Fruit fly (Drosophila melanogaster) whole organism, embryonic: Measurements from ENCODE around the gene CG9839.

Experiments used
- Bgb ChIP-seq: fragments of 200-800 bp; sonication (Bioruptor generic); IDR thresholded peaks from 2 replicates; pipeline ENCODE4 v1.3.6; 2022; ENCODE audit warnings: missing biosample characterization, missing genetic modification characterization; ENCODE audit not compliant: partially characterized antibody
- BtbVII ChIP-seq: fragments of 200-800 bp; sonication (Bioruptor generic); optimal IDR thresholded peaks from 3 replicates; lab custom pipeline; 2017; ENCODE audit warnings: missing biosample characterization, mild to moderate bottlenecking, missing genetic modification characterization
- CG10565 ChIP-seq: fragments of 200-800 bp; sonication (Bioruptor generic); optimal IDR thresholded peaks from 3 replicates; lab custom pipeline; 2016; ENCODE audit warnings: missing biosample characterization, mild to moderate bottlenecking, missing genetic modification characterization
- CG11723 ChIP-seq: fragments of 200-800 bp; sonication (Bioruptor generic); optimal IDR thresholded peaks from 2 replicates; lab custom pipeline; 2017; ENCODE audit warnings: missing biosample characterization, mild to moderate bottlenecking, missing genetic modification characterization
- CG12104 ChIP-seq: fragments of 200-800 bp; sonication (Bioruptor generic); optimal IDR thresholded peaks from 3 replicates; lab custom pipeline; 2016; ENCODE audit warnings: missing biosample characterization, missing genetic modification characterization
- CG12155 ChIP-seq: fragments of 200-800 bp; sonication (Bioruptor generic); optimal IDR thresholded peaks from 3 replicates; lab custom pipeline; 2016; ENCODE audit warnings: missing biosample characterization, missing genetic modification characterization
- CG13287 ChIP-seq: fragments of 200-800 bp; sonication (Bioruptor generic); IDR thresholded peaks from 2 replicates; pipeline ENCODE4 v1.3.6; 2022; ENCODE audit warnings: missing biosample characterization, missing genetic modification characterization; ENCODE audit not compliant: partially characterized antibody
- CG13296 ChIP-seq: fragments of 200-800 bp; sonication (Bioruptor generic); optimal IDR thresholded peaks from 3 replicates; lab custom pipeline; 2018; ENCODE audit warnings: missing biosample characterization, mild to moderate bottlenecking, missing genetic modification characterization
- CG14965 ChIP-seq: fragments of 200-800 bp; sonication (Bioruptor generic); optimal IDR thresholded peaks from 2 replicates; lab custom pipeline; 2016; ENCODE audit warnings: missing biosample characterization, missing genetic modification characterization, borderline replicate concordance
- CG15073 ChIP-seq: fragments of 200-800 bp; sonication (Bioruptor generic); optimal IDR thresholded peaks from 2 replicates; lab custom pipeline; 2016; ENCODE audit warnings: missing biosample characterization, missing genetic modification characterization
- CG15601 ChIP-seq: fragments of 200-800 bp; sonication (Bioruptor generic); optimal IDR thresholded peaks from 3 replicates; lab custom pipeline; 2019; ENCODE audit warnings: missing biosample characterization, mild to moderate bottlenecking, missing genetic modification characterization, moderate library complexity
- CG15696 ChIP-seq: fragments of 200-800 bp; sonication (Bioruptor generic); optimal IDR thresholded peaks from 2 replicates; lab custom pipeline; 2019; ENCODE audit warnings: missing biosample characterization, mild to moderate bottlenecking, missing genetic modification characterization, moderate library complexity
- CG1603 ChIP-seq: fragments of 200-800 bp; sonication (Bioruptor generic); optimal IDR thresholded peaks from 2 replicates; lab custom pipeline; 2019; ENCODE audit warnings: missing biosample characterization, mild to moderate bottlenecking, missing genetic modification characterization, moderate library complexity
- CG17829 ChIP-seq: fragments of 200-800 bp; optimal IDR thresholded peaks from 2 replicates; lab custom pipeline; 2019; ENCODE audit warnings: missing biosample characterization, mild to moderate bottlenecking, missing genetic modification characterization, moderate library complexity
- CG1792 ChIP-seq: fragments of 200-800 bp; sonication (Bioruptor generic); optimal IDR thresholded peaks from 2 replicates; lab custom pipeline; 2016; ENCODE audit warnings: missing biosample characterization, missing genetic modification characterization
- CG1832 ChIP-seq: fragments of 200-800 bp; sonication (Bioruptor generic); optimal IDR thresholded peaks from 2 replicates; lab custom pipeline; 2017; ENCODE audit warnings: missing biosample characterization, mild to moderate bottlenecking, missing genetic modification characterization, inconsistent platforms
- CG2712 ChIP-seq: fragments of 200-800 bp; optimal IDR thresholded peaks from 3 replicates; lab custom pipeline; 2019; ENCODE audit warnings: missing biosample characterization, mild to moderate bottlenecking, missing genetic modification characterization, moderate library complexity
- CG31224 ChIP-seq: fragments of 200-800 bp; sonication (Bioruptor generic); IDR thresholded peaks from 2 replicates; pipeline ENCODE4 v1.3.6; 2022; ENCODE audit warnings: missing biosample characterization, missing genetic modification characterization
- CG31441 ChIP-seq: fragments of 200-800 bp; sonication (Bioruptor generic); IDR thresholded peaks from 2 replicates; pipeline ENCODE4 v1.3.6; 2022; ENCODE audit warnings: missing biosample characterization, missing genetic modification characterization
- CG3163 ChIP-seq: fragments of 200-800 bp; sonication (Bioruptor generic); optimal IDR thresholded peaks from 3 replicates; lab custom pipeline; 2016; ENCODE audit warnings: missing biosample characterization, missing genetic modification characterization
- CG32532 ChIP-seq: fragments of 200-800 bp; sonication (Bioruptor generic); IDR thresholded peaks from 2 replicates; pipeline ENCODE4 v1.3.6; 2022; ENCODE audit warnings: missing biosample characterization, missing genetic modification characterization
- CG33213 ChIP-seq: fragments of 200-800 bp; sonication (Bioruptor generic); optimal IDR thresholded peaks from 3 replicates; lab custom pipeline; 2016; ENCODE audit warnings: missing biosample characterization, missing genetic modification characterization
- CG4820 ChIP-seq: fragments of 200-800 bp; sonication (Bioruptor generic); optimal IDR thresholded peaks from 3 replicates; lab custom pipeline; 2016; ENCODE audit warnings: missing biosample characterization, missing genetic modification characterization
- CG5953 ChIP-seq: fragments of 200-800 bp; sonication (Bioruptor generic); IDR thresholded peaks from 2 replicates; pipeline ENCODE4 v1.3.6; 2022; ENCODE audit warnings: missing biosample characterization, missing genetic modification characterization
- CG7963 ChIP-seq: fragments of 200-800 bp; sonication (Bioruptor generic); IDR thresholded peaks from 3 replicates; pipeline ENCODE4 v1.3.6; 2022; ENCODE audit warnings: missing biosample characterization, missing genetic modification characterization; ENCODE audit not compliant: partially characterized antibody
- CG7987 ChIP-seq: fragments of 200-800 bp; sonication (Bioruptor generic); optimal IDR thresholded peaks from 2 replicates; lab custom pipeline; 2018; ENCODE audit warnings: missing biosample characterization, mild to moderate bottlenecking, missing genetic modification characterization, moderate library complexity
- CG8089 ChIP-seq: fragments of 200-800 bp; sonication (Bioruptor generic); optimal IDR thresholded peaks from 3 replicates; lab custom pipeline; 2016; ENCODE audit warnings: missing biosample characterization, missing genetic modification characterization
- CG8281 ChIP-seq: fragments of 200-800 bp; sonication (Bioruptor generic); optimal IDR thresholded peaks from 2 replicates; lab custom pipeline; 2018; ENCODE audit warnings: missing biosample characterization, mild to moderate bottlenecking, missing genetic modification characterization, moderate library complexity
- CG8765 ChIP-seq: fragments of 200-800 bp; sonication (Bioruptor generic); IDR thresholded peaks from 2 replicates; pipeline ENCODE4 v1.3.6; 2022; ENCODE audit warnings: missing biosample characterization, missing genetic modification characterization
- CG9932 ChIP-seq: fragments of 200-800 bp; sonication (Bioruptor generic); IDR thresholded peaks from 2 replicates; pipeline ENCODE4 v1.3.6; 2022; ENCODE audit warnings: missing biosample characterization, missing genetic modification characterization
- Dp ChIP-seq: fragments of 200-800 bp; sonication (Bioruptor generic); optimal IDR thresholded peaks from 2 replicates; lab custom pipeline; 2018; ENCODE audit warnings: missing biosample characterization, mild to moderate bottlenecking, missing genetic modification characterization, moderate library complexity
- Hmx ChIP-seq: fragments of 200-800 bp; sonication (Bioruptor generic); optimal IDR thresholded peaks from 2 replicates; lab custom pipeline; 2016; ENCODE audit warnings: missing biosample characterization, missing genetic modification characterization
- Hr78 ChIP-seq, 2 experiments: fragments of 200-800 bp in 1 of 2; fragments of >200 bp in 1 of 2; sonication (Bioruptor generic) in 1 of 2; optimal IDR thresholded peaks; 2 replicates each; lab custom pipeline; 2017 to 2019; ENCODE audit warnings: missing biosample characterization in 2 of 2, missing genetic modification characterization in 2 of 2, mild to moderate bottlenecking in 1 of 2, moderate library complexity in 1 of 2
- Max ChIP-seq: fragments of 200-800 bp; sonication (Bioruptor generic); optimal IDR thresholded peaks from 2 replicates; lab custom pipeline; 2016; ENCODE audit warnings: missing biosample characterization, mild to moderate bottlenecking, missing genetic modification characterization
- Meics ChIP-seq: fragments of 200-800 bp; sonication (Bioruptor generic); optimal IDR thresholded peaks from 2 replicates; lab custom pipeline; 2017; ENCODE audit warnings: missing biosample characterization, mild to moderate bottlenecking, missing genetic modification characterization
- Oli ChIP-seq: fragments of 200-800 bp; sonication (Bioruptor generic); optimal IDR thresholded peaks from 2 replicates; lab custom pipeline; 2018; ENCODE audit warnings: missing biosample characterization, mild to moderate bottlenecking, missing genetic modification characterization, moderate library complexity
- Rfx ChIP-seq: fragments of 200-800 bp; sonication (Bioruptor generic); IDR thresholded peaks from 2 replicates; pipeline ENCODE4 v1.3.6; 2022; ENCODE audit warnings: missing biosample characterization, missing genetic modification characterization
- Xbp1 ChIP-seq: fragments of 200-800 bp; sonication (Bioruptor generic); optimal IDR thresholded peaks from 3 replicates; lab custom pipeline; 2016; ENCODE audit warnings: missing biosample characterization, mild to moderate bottlenecking, missing genetic modification characterization
- cg ChIP-seq: fragments of 200-800 bp; sonication (Bioruptor generic); optimal IDR thresholded peaks from 3 replicates; lab custom pipeline; 2019; ENCODE audit warnings: missing biosample characterization, mild to moderate bottlenecking, missing genetic modification characterization, moderate library complexity
- esg ChIP-seq: fragments of 200-800 bp; sonication (Bioruptor generic); conservative IDR thresholded peaks from 2 replicates; pipeline ENCODE4 v1.3.6; 2022; ENCODE audit warnings: missing biosample characterization, missing genetic modification characterization
- gsb-n ChIP-seq: fragments of 200-800 bp; sonication (Bioruptor generic); optimal IDR thresholded peaks from 3 replicates; lab custom pipeline; 2018; ENCODE audit warnings: missing biosample characterization, mild to moderate bottlenecking, missing genetic modification characterization
- h ChIP-seq: fragments of >200 bp; optimal IDR thresholded peaks from 2 replicates; lab custom pipeline; 2017
- ham ChIP-seq: fragments of 200-800 bp; sonication (Bioruptor generic); IDR thresholded peaks from 2 replicates; pipeline ENCODE4 v1.3.6; 2022; ENCODE audit warnings: missing biosample characterization, missing genetic modification characterization
- pros ChIP-seq: fragments of 200-800 bp; sonication (Bioruptor generic); optimal IDR thresholded peaks from 3 replicates; lab custom pipeline; 2019; ENCODE audit warnings: missing biosample characterization, mild to moderate bottlenecking, missing genetic modification characterization, moderate library complexity
- ro ChIP-seq: fragments of 200-800 bp; sonication (Bioruptor generic); IDR thresholded peaks from 2 replicates; pipeline ENCODE4 v1.3.6; 2022; ENCODE audit warnings: missing biosample characterization, missing genetic modification characterization
- row ChIP-seq: fragments of 200-800 bp; sonication (Bioruptor generic); IDR thresholded peaks from 3 replicates; pipeline ENCODE4 v1.3.6; 2022; ENCODE audit warnings: missing biosample characterization, missing genetic modification characterization
- sisA ChIP-seq: fragments of 200-800 bp; sonication (Bioruptor generic); IDR thresholded peaks from 2 replicates; pipeline ENCODE4 v1.3.6; 2022; ENCODE audit warnings: missing biosample characterization, missing genetic modification characterization
- slp2 ChIP-seq: fragments of 200-800 bp; sonication (Bioruptor generic); optimal IDR thresholded peaks from 2 replicates; lab custom pipeline; 2016; ENCODE audit warnings: missing biosample characterization, missing genetic modification characterization
- sr ChIP-seq: fragments of 200-800 bp; sonication (Bioruptor generic); IDR thresholded peaks from 3 replicates; pipeline ENCODE4 v1.3.6; 2022; ENCODE audit warnings: missing biosample characterization, missing genetic modification characterization
- tna ChIP-seq: fragments of 200-800 bp; sonication (Bioruptor generic); IDR thresholded peaks from 2 replicates; pipeline ENCODE4 v1.3.6; 2022; ENCODE audit warnings: missing biosample characterization, missing genetic modification characterization; ENCODE audit not compliant: partially characterized antibody
- trh ChIP-seq: fragments of 200-800 bp; sonication (Bioruptor generic); optimal IDR thresholded peaks from 2 replicates; lab custom pipeline; 2016; ENCODE audit warnings: missing biosample characterization, missing genetic modification characterization
- wor ChIP-seq: fragments of 200-800 bp; sonication (Bioruptor generic); IDR thresholded peaks from 2 replicates; pipeline ENCODE4 v1.3.6; 2022; ENCODE audit warnings: missing biosample characterization, missing genetic modification characterization

The CG9839 gene

dm6 chr3R:8784788-8785187, 20.8 kb downstream of the CG9839 start (continued):
- TF ChIP-seq CG3163 (GFP tag; lab: Kevin White, UChicago) = no peak
- no peak for TF ChIP-seq CG11723
- no peak for TF ChIP-seq Hmx (GFP tag; lab: Kevin White, UChicago)
- TF ChIP-seq CG32532 = peak; percentile 80
- no peak for TF ChIP-seq CG8089 (GFP tag; lab: Kevin White, UChicago)
- peak; percentile 50 for TF ChIP-seq sisA (GFP tag; lab: Robert Waterston, UW)
- TF ChIP-seq esg (GFP tag; lab: Robert Waterston, UW) = peak; percentile 58
- no peak for TF ChIP-seq CG5953 (GFP tag; lab: Robert Waterston, UW)
- TF ChIP-seq pros (GFP tag; lab: Kevin White, UChicago) = no peak
- no peak for TF ChIP-seq CG8281 (tag; lab: Kevin White, UChicago)
- no peak for TF ChIP-seq Meics
- TF ChIP-seq h = no peak
- TF ChIP-seq CG15696 = no peak
- no peak for TF ChIP-seq CG31441 (GFP tag; lab: Robert Waterston, UW)
- no peak for TF ChIP-seq CG8765 (GFP tag; lab: Robert Waterston, UW)
- TF ChIP-seq CG13287 (GFP tag; lab: Robert Waterston, UW) = no peak
- no peak for TF ChIP-seq CG7963 (GFP tag; lab: Robert Waterston, UW)
- TF ChIP-seq CG7987 (GFP tag; lab: Kevin White, UChicago) = no peak
- no peak for TF ChIP-seq CG14965 (GFP tag; lab: Kevin White, UChicago)
- TF ChIP-seq CG15073 = no peak
- no peak for TF ChIP-seq CG12155
- TF ChIP-seq CG4820 (GFP tag; lab: Kevin White, UChicago) = no peak
- peak; percentile 78 for TF ChIP-seq row (GFP tag; lab: Robert Waterston, UW)
- TF ChIP-seq trh (GFP tag; lab: Kevin White, UChicago) = no peak
- TF ChIP-seq tna (GFP tag; lab: Robert Waterston, UW) = no peak
- TF ChIP-seq ham (GFP tag; lab: Robert Waterston, UW) = no peak
- TF ChIP-seq CG31224 (GFP tag; lab: Robert Waterston, UW) = peak; percentile 47; the same call in 1 of the 2 replicates
- TF ChIP-seq Rfx (GFP tag; lab: Robert Waterston, UW) = peak; percentile 84
- peak; percentile 59 for TF ChIP-seq Xbp1 (GFP tag; lab: Kevin White, UChicago)
- TF ChIP-seq CG1792 = no peak
- no peak for TF ChIP-seq cg (GFP tag; lab: Kevin White, UChicago)
- no peak for TF ChIP-seq gsb-n (tag; lab: Kevin White, UChicago)
- peak; percentile 7 for TF ChIP-seq CG17829 (tag; lab: Kevin White, UChicago)
- TF ChIP-seq sr = no peak
- TF ChIP-seq CG9932 (GFP tag; lab: Robert Waterston, UW) = peak; percentile 69
- no peak for TF ChIP-seq CG33213 (GFP tag; lab: Kevin White, UChicago)
- TF ChIP-seq CG10565 = no peak
- TF ChIP-seq Oli = peak; percentile 59
- TF ChIP-seq BtbVII (GFP tag; lab: Kevin White, UChicago) = no peak
- no peak for TF ChIP-seq CG1603 (tag; lab: Kevin White, UChicago)
- TF ChIP-seq Max (GFP tag; lab: Kevin White, UChicago) = no peak
- TF ChIP-seq CG1832 (GFP tag; lab: Kevin White, UChicago) = no peak
- 0 out of 2 replicates have a peak, but pooled peaks have one; percentile 23 for TF ChIP-seq ro (GFP tag; lab: Robert Waterston, UW)
- no peak for TF ChIP-seq CG13296 (GFP tag; lab: Kevin White, UChicago)
- no peak for TF ChIP-seq wor (GFP tag; lab: Robert Waterston, UW)
- peak; percentile 2 for TF ChIP-seq slp2 (GFP tag; lab: Kevin White, UChicago)
- no peak for TF ChIP-seq CG2712 (tag; lab: Kevin White, UChicago)
- no peak for TF ChIP-seq Dp (GFP tag; lab: Kevin White, UChicago)
- no peak for TF ChIP-seq Bgb (GFP tag; lab: Robert Waterston, UW)
- no peak for TF ChIP-seq Hr78 (GFP tag; optimal IDR thresholded peaks at IDR 0.05; lab: Kevin White, UChicago)
- TF ChIP-seq CG15601 = no peak
- TF ChIP-seq CG12104 (GFP tag; lab: Kevin White, UChicago) = no peak
